Worm (Caenorhabditis elegans): ENCODE data around the gene T19A5.3.

ce11 chrV:8985740-8986139, 41.9 kb upstream of the T19A5.3 start, which contains the start of gene str-85:
- TF ChIP-seq ama-1 (optimal IDR thresholded peaks at IDR 0.05): no peak
- TF ChIP-seq tra-4 (tag; optimal IDR thresholded peaks at IDR 0.05): no peak
- TF ChIP-seq hnd-1 (tag; optimal IDR thresholded peaks at IDR 0.05): no peak
- no peak for TF ChIP-seq flt-1 (GFP tag; IDR thresholded peaks at IDR 0.05)
- no peak for TF ChIP-seq ceh-36 (tag; optimal IDR thresholded peaks at IDR 0.05)
- no peak for TF ChIP-seq hmbx-1 (tag; optimal IDR thresholded peaks at IDR 0.05)
- TF ChIP-seq aly-1 (tag; optimal IDR thresholded peaks at IDR 0.05): no peak
- no peak for TF ChIP-seq tbx-37 (GFP tag; conservative IDR thresholded peaks at IDR 0.05)
- TF ChIP-seq ets-7 (tag; optimal IDR thresholded peaks at IDR 0.05): no peak
